Fruit fly (Drosophila melanogaster) whole organism, embryonic: ENCODE results near the gene DNAlig4.

Experiments used
- CG10979 ChIP-seq: fragments of 200-800 bp; sonication (Bioruptor generic); optimal IDR thresholded peaks from 2 replicates; lab custom pipeline; 2018; ENCODE audit warnings: missing biosample characterization, mild to moderate bottlenecking, missing genetic modification characterization, moderate library complexity
- CG11398 ChIP-seq: fragments of 200-800 bp; sonication (Bioruptor generic); optimal IDR thresholded peaks from 2 replicates; lab custom pipeline; 2016; ENCODE audit warnings: missing biosample characterization, missing genetic modification characterization
- CG12219 ChIP-seq: fragments of 200-800 bp; sonication (Bioruptor generic); optimal IDR thresholded peaks from 3 replicates; lab custom pipeline; 2018; ENCODE audit warnings: missing biosample characterization, mild to moderate bottlenecking, missing genetic modification characterization
- CG13624 ChIP-seq: fragments of 200-800 bp; sonication (Bioruptor generic); optimal IDR thresholded peaks from 2 replicates; lab custom pipeline; 2016; ENCODE audit warnings: missing biosample characterization, missing genetic modification characterization
- CG16813 ChIP-seq: fragments of 200-800 bp; sonication (Bioruptor generic); IDR thresholded peaks from 3 replicates; pipeline ENCODE4 v1.3.6; 2022; ENCODE audit warnings: missing biosample characterization, missing genetic modification characterization; ENCODE audit not compliant: partially characterized antibody
- CG17186 ChIP-seq: fragments of 200-800 bp; sonication (Bioruptor generic); optimal IDR thresholded peaks from 3 replicates; lab custom pipeline; 2017; ENCODE audit warnings: missing biosample characterization, missing genetic modification reagents, missing genetic modification characterization
- CG17328 ChIP-seq: fragments of 200-800 bp; sonication (Bioruptor generic); IDR thresholded peaks from 2 replicates; pipeline ENCODE4 v1.3.6; 2022; ENCODE audit warnings: missing biosample characterization, missing genetic modification characterization
- CG18599 ChIP-seq: fragments of 200-800 bp; sonication (Bioruptor generic); optimal IDR thresholded peaks from 3 replicates; lab custom pipeline; 2017; ENCODE audit warnings: missing biosample characterization, missing genetic modification characterization, mild to moderate bottlenecking, moderate library complexity, missing genetic modification reagents
- CG2889 ChIP-seq: fragments of 200-800 bp; sonication (Bioruptor generic); IDR thresholded peaks from 3 replicates; pipeline ENCODE4 v1.3.6; 2022; ENCODE audit warnings: missing biosample characterization, missing genetic modification characterization
- CG32772 ChIP-seq: fragments of 200-800 bp; sonication (Bioruptor generic); IDR thresholded peaks from 2 replicates; pipeline ENCODE4 v1.3.6; 2022; ENCODE audit warnings: missing biosample characterization, missing genetic modification characterization
- CG34224 ChIP-seq: fragments of 200-800 bp; sonication (Bioruptor generic); IDR thresholded peaks from 3 replicates; pipeline ENCODE4 v1.3.6; 2022; ENCODE audit warnings: missing biosample characterization, missing genetic modification characterization; ENCODE audit not compliant: partially characterized antibody
- CG34376 ChIP-seq: fragments of 200-800 bp; sonication (Bioruptor generic); optimal IDR thresholded peaks from 2 replicates; lab custom pipeline; 2018; ENCODE audit warnings: missing biosample characterization, mild to moderate bottlenecking, missing genetic modification characterization
- CG4360 ChIP-seq: fragments of 200-800 bp; sonication (Bioruptor generic); IDR thresholded peaks from 2 replicates; pipeline ENCODE4 v1.3.6; 2022; ENCODE audit warnings: missing biosample characterization, missing genetic modification characterization
- CG6765 ChIP-seq: fragments of 200-800 bp; sonication (Bioruptor generic); optimal IDR thresholded peaks from 3 replicates; lab custom pipeline; 2017; ENCODE audit warnings: missing biosample characterization, mild to moderate bottlenecking, missing genetic modification characterization
- CG6854 ChIP-seq: fragments of 200-800 bp; sonication (Bioruptor generic); optimal IDR thresholded peaks from 3 replicates; lab custom pipeline; 2017; ENCODE audit warnings: missing biosample characterization, mild to moderate bottlenecking, missing genetic modification characterization
- CG7786 ChIP-seq: fragments of 200-800 bp; sonication (Bioruptor generic); optimal IDR thresholded peaks from 2 replicates; lab custom pipeline; 2016; ENCODE audit warnings: missing biosample characterization, missing genetic modification characterization
- CG8281 ChIP-seq: fragments of 200-800 bp; sonication (Bioruptor generic); optimal IDR thresholded peaks from 2 replicates; lab custom pipeline; 2018; ENCODE audit warnings: missing biosample characterization, mild to moderate bottlenecking, missing genetic modification characterization, moderate library complexity
- CG8359 ChIP-seq: fragments of 200-800 bp; sonication (Bioruptor generic); optimal IDR thresholded peaks from 2 replicates; lab custom pipeline; 2017; ENCODE audit warnings: missing biosample characterization, mild to moderate bottlenecking, missing genetic modification characterization, borderline replicate concordance
- CoRest ChIP-seq: fragments of 200-800 bp; sonication (Bioruptor generic); optimal IDR thresholded peaks from 3 replicates; lab custom pipeline; 2018; ENCODE audit warnings: missing biosample characterization, mild to moderate bottlenecking, missing genetic modification characterization, moderate library complexity
- Dip3 ChIP-seq: fragments of 200-800 bp; sonication (Bioruptor generic); optimal IDR thresholded peaks from 3 replicates; lab custom pipeline; 2016; ENCODE audit warnings: missing biosample characterization, missing genetic modification characterization
- E2f2 ChIP-seq: fragments of 200-800 bp; sonication (Bioruptor generic); IDR thresholded peaks from 2 replicates; pipeline ENCODE4 v1.3.6; 2022; ENCODE audit warnings: missing biosample characterization, missing genetic modification characterization
- Ets65A ChIP-seq: fragments of 200-800 bp; sonication (Bioruptor generic); peaks from one replicate; lab custom pipeline; 2016; ENCODE audit warnings: missing biosample characterization, missing genetic modification characterization
- Fer1 ChIP-seq: fragments of 200-800 bp; sonication (Bioruptor generic); optimal IDR thresholded peaks from 2 replicates; lab custom pipeline; 2017; ENCODE audit warnings: missing biosample characterization, mild to moderate bottlenecking, missing genetic modification characterization
- MBD-R2 ChIP-seq: fragments of 200-800 bp; sonication (Bioruptor generic); IDR thresholded peaks from 2 replicates; pipeline ENCODE4 v1.3.6; 2022; ENCODE audit warnings: missing biosample characterization, missing genetic modification characterization
- Max ChIP-seq: fragments of 200-800 bp; sonication (Bioruptor generic); optimal IDR thresholded peaks from 2 replicates; lab custom pipeline; 2016; ENCODE audit warnings: missing biosample characterization, mild to moderate bottlenecking, missing genetic modification characterization
- Med ChIP-seq: fragments of 200-800 bp; sonication (Bioruptor generic); peaks from one replicate; lab custom pipeline; 2016; ENCODE audit warnings: missing biosample characterization, missing genetic modification characterization, mild to moderate bottlenecking, inconsistent platforms, moderate library complexity
- Pdp1 ChIP-seq, 2 experiments: fragments of 200-800 bp; sonication (Bioruptor generic); optimal IDR thresholded peaks; 3 replicates each; lab custom pipeline; 2016; ENCODE audit warnings: missing biosample characterization in 2 of 2, missing genetic modification characterization in 2 of 2, mild to moderate bottlenecking in 1 of 2, moderate library complexity in 1 of 2
- Sox100B ChIP-seq: fragments of 200-800 bp; sonication (Bioruptor generic); optimal IDR thresholded peaks from 3 replicates; lab custom pipeline; 2018; ENCODE audit warnings: missing biosample characterization, mild to moderate bottlenecking, missing genetic modification characterization
- Xbp1 ChIP-seq: fragments of 200-800 bp; sonication (Bioruptor generic); optimal IDR thresholded peaks from 3 replicates; lab custom pipeline; 2016; ENCODE audit warnings: missing biosample characterization, mild to moderate bottlenecking, missing genetic modification characterization
- btn ChIP-seq: fragments of 200-800 bp; sonication (Bioruptor generic); optimal IDR thresholded peaks from 2 replicates; lab custom pipeline; 2016; ENCODE audit warnings: missing biosample characterization, missing genetic modification characterization
- exex ChIP-seq: fragments of 200-800 bp; sonication (Bioruptor generic); optimal IDR thresholded peaks from 4 replicates; lab custom pipeline; 2018; ENCODE audit warnings: missing biosample characterization, mild to moderate bottlenecking, missing genetic modification characterization, moderate library complexity
- lab ChIP-seq: fragments of 200-800 bp; sonication (Bioruptor generic); optimal IDR thresholded peaks from 3 replicates; lab custom pipeline; 2017; ENCODE audit warnings: missing biosample characterization, missing genetic modification characterization, mild to moderate bottlenecking, moderate library complexity, missing genetic modification reagents
- mirr ChIP-seq: fragments of 200-800 bp; sonication (Bioruptor generic); optimal IDR thresholded peaks from 3 replicates; lab custom pipeline; 2018; ENCODE audit warnings: missing biosample characterization, mild to moderate bottlenecking, missing genetic modification characterization
- nerfin-2 ChIP-seq: fragments of 200-800 bp; sonication (Bioruptor generic); IDR thresholded peaks from 2 replicates; pipeline ENCODE4 v1.3.6; 2022; ENCODE audit warnings: missing biosample characterization, missing genetic modification characterization; ENCODE audit not compliant: partially characterized antibody
- pan ChIP-seq, 4 experiments: fragments of >200 bp in 3 of 4; fragments of 200-800 bp in 1 of 4; sonication (Bioruptor generic) in 1 of 4; optimal IDR thresholded peaks in 3 of 4; IDR thresholded peaks in 1 of 4; 2 replicates each; pipeline versions ENCODE4 v1.3.6 to Lab custom; 2017 to 2022; ENCODE audit warnings: missing biosample characterization in 2 of 4, missing genetic modification characterization in 2 of 4, mixed read lengths in 1 of 4
- row ChIP-seq: fragments of 200-800 bp; sonication (Bioruptor generic); IDR thresholded peaks from 3 replicates; pipeline ENCODE4 v1.3.6; 2022; ENCODE audit warnings: missing biosample characterization, missing genetic modification characterization
- sens ChIP-seq: fragments of 200-800 bp; sonication (Bioruptor generic); peaks from one replicate; lab custom pipeline; 2016; ENCODE audit warnings: missing biosample characterization, missing genetic modification characterization
- sna ChIP-seq: fragments of 200-800 bp; sonication (Bioruptor generic); IDR thresholded peaks from 2 replicates; pipeline ENCODE4 v1.3.6; 2022; ENCODE audit warnings: missing biosample characterization, missing genetic modification characterization; ENCODE audit not compliant: partially characterized antibody
- sug ChIP-seq: fragments of 200-800 bp; optimal IDR thresholded peaks from 2 replicates; lab custom pipeline; 2019; ENCODE audit warnings: missing biosample characterization, mild to moderate bottlenecking, missing genetic modification characterization, moderate library complexity
- vvl ChIP-seq: fragments of 200-800 bp; sonication (Bioruptor generic); IDR thresholded peaks from 2 replicates; pipeline ENCODE4 v1.3.6; 2022; ENCODE audit warnings: missing biosample characterization, missing genetic modification characterization
- zfh2 ChIP-seq: fragments of 200-800 bp; sonication (Bioruptor generic); optimal IDR thresholded peaks from 2 replicates; lab custom pipeline; 2016; ENCODE audit warnings: missing biosample characterization, missing genetic modification characterization

Gene DNAlig4

DNA sequence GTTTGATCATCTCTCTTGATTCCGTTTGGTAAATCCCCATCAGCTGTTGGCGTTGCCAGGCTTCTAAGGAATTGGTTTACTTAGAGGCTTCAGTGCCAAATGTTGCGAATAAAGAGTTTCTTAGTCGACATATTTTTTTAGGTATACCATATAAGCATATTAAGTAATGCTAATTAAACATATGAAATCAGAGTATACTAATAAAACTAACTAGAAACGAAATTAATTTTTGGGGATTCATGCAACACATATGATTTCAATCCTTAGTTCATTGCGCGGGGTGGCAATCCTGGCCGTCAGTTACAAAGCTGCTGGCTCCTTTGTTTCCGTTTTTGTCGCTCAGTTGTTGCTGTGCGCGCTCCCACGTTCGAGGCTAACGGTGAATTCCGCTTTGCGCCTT is 1.8 kb upstream of the DNAlig4 start, which contains the start of gene CG15760 (continued):
- TF ChIP-seq Fer1 (GFP tag; lab: Kevin White, UChicago) (peak; percentile 35), E2f2 (GFP tag; lab: Robert Waterston, UW) (0 out of 2 replicates have a peak, but pooled peaks have one; percentile 9), sens (peak; percentile 83)

dm6 chrX:13651170-13651569 is 16.4 kb downstream of the DNAlig4 start:
- TF ChIP-seq Xbp1 (GFP tag; lab: Kevin White, UChicago) (no peak), CG8281 (no peak), CG17186 (no peak), sug (tag; lab: Kevin White, UChicago) (peak; percentile 53), CoRest (no peak), CG6765 (GFP tag; lab: Kevin White, UChicago) (no peak), CG17328 (no peak)

dm6 chrX:13649801-13650200 is 17.8 kb downstream of the DNAlig4 start:
- TF ChIP-seq CG12219 (no peak), CG16813 (GFP tag; lab: Robert Waterston, UW) (no peak), Ets65A (GFP tag; lab: Kevin White, UChicago) (peak; percentile 52), CG4360 (GFP tag; lab: Robert Waterston, UW) (peak; percentile 52), CG6765 (GFP tag; lab: Kevin White, UChicago) (no peak), vvl (GFP tag; lab: Robert Waterston, UW) (0 out of 2 replicates have a peak, but pooled peaks have one; percentile 51), row (GFP tag; lab: Robert Waterston, UW) (peak; percentile 10; the same call in 1 of the 3 replicates)

dm6 chrX:13648819-13649218 is 18.8 kb downstream of the DNAlig4 start:
- TF ChIP-seq CG7786 (GFP tag; lab: Kevin White, UChicago) (no peak), CG6854 (GFP tag; lab: Kevin White, UChicago) (no peak), Dip3 (GFP tag; lab: Kevin White, UChicago) (no peak), btn (GFP tag; lab: Kevin White, UChicago) (no peak), CG2889 (GFP tag; lab: Robert Waterston, UW) (no peak)
- TF ChIP-seq, all 482 proteins: peak for 0

DNA sequence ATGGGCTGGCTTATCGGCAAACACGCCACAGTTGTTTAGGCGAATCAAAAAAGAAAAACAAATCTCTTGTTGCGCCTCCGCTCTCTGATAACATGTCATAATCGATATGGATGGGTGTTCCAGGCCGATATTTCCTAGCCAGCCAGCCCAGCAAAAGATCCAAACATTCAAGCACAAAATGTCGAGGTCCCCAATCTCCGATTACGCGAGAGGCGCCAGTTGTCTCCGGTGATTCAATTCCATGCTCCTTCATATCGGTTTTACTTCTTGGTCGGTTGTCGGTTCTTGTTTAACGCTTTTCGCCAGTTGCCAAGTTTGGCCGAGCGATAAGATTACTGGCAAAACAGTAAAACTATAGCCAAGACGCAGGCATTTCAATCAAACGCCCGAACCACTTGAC is 21.4 kb downstream of the DNAlig4 start:
- TF ChIP-seq mirr (GFP tag; lab: Kevin White, UChicago) (peak; percentile 42), sug (tag; lab: Kevin White, UChicago) (peak; percentile 61), Med (GFP tag; lab: Kevin White, UChicago) (peak; percentile 48), exex (tag; lab: Kevin White, UChicago) (peak; percentile 90), CG11398 (GFP tag; lab: Kevin White, UChicago) (no peak), sens (peak; percentile 21), CG18599 (GFP tag; lab: Kevin White, UChicago) (peak; percentile 19), zfh2 (GFP tag; lab: Kevin White, UChicago) (no peak), CG34376 (GFP tag; lab: Kevin White, UChicago) (peak; percentile 71), Pdp1 (GFP tag; optimal IDR thresholded peaks at IDR 0.05; lab: Kevin White, UChicago) (peak in 1 of 2 experiments; percentile 11), CG34224 (no peak)

dm6 chrX:13644696-13645393 is 22.8 kb downstream of the DNAlig4 start:
- TF ChIP-seq pan (optimal IDR thresholded peaks at IDR 0.05; lab: Kevin White, UChicago) (no peak), pan (GFP tag; optimal IDR thresholded peaks at IDR 0.05 in 1 of 2, IDR thresholded peaks at IDR 0.05 in 1 of 2) (no peak), nerfin-2 (GFP tag; lab: Robert Waterston, UW) (no peak), CG8359 (peak; percentile 96), Max (GFP tag; lab: Kevin White, UChicago) (no peak), CG32772 (GFP tag; lab: Robert Waterston, UW) (no peak), lab (GFP tag; lab: Kevin White, UChicago) (peak; percentile 51), MBD-R2 (GFP tag; lab: Robert Waterston, UW) (no peak), Sox100B (GFP tag; lab: Kevin White, UChicago) (peak; percentile 43), CG13624 (GFP tag; lab: Kevin White, UChicago) (no peak), sna (no peak), CG10979 (tag; lab: Kevin White, UChicago) (peak; percentile 3)
